Fruit fly (Drosophila melanogaster) whole organism: ENCODE measurements around the gene CG14219.

Experiments
- CG8478 ChIP-seq: fragments of >200 bp; optimal IDR thresholded peaks from 2 replicates; lab custom pipeline; 2018; ENCODE audit warnings: inconsistent platforms
- Dll ChIP-seq: fragments of >200 bp; optimal IDR thresholded peaks from 2 replicates; lab custom pipeline; 2017
- EcR ChIP-seq, 2 experiments: fragments of >200 bp; optimal IDR thresholded peaks; 2 replicates each; lab custom pipeline; 2017; ENCODE audit warnings: missing biosample characterization in 2 of 2, missing genetic modification characterization in 2 of 2, missing genetic modification reagents in 2 of 2
- pan ChIP-seq: fragments of >200 bp; optimal IDR thresholded peaks from 2 replicates; lab custom pipeline; 2017
- psq ChIP-seq: fragments of >200 bp; optimal IDR thresholded peaks from 2 replicates; lab custom pipeline; 2017
- usp ChIP-seq: fragments of >200 bp; optimal IDR thresholded peaks from 2 replicates; lab custom pipeline; 2017; ENCODE audit warnings: missing biosample characterization, missing genetic modification characterization, mixed read lengths

The CG14219 gene

DNA sequence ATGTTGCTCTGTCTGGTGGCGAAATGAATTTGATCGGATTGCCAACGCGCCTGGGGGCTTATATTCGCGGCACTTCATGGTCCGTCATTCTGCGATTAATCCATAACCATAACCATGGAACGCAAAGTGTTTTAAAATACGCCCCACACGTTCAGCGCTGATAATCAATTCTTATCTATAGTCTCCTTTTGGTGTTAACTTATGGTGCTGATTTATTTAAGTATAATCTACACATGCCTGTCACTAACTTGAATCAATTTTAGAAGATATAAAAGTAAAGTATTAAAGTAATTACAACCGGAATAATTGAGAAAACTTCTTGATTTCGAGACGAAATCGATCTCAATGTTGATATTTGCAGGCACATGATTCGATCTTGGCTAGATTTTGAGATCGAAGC, at the start of gene CG14219:
Gene CG14219, minus strand, starts transcription at position 101 of the 400 bp plus-strand sequence.
- TF ChIP-seq CG8478 (lab: Kevin White, UChicago) = no peak
- TF ChIP-seq pan = no peak
- TF ChIP-seq usp (GFP tag; lab: Kevin White, UChicago) = no peak

DNA sequence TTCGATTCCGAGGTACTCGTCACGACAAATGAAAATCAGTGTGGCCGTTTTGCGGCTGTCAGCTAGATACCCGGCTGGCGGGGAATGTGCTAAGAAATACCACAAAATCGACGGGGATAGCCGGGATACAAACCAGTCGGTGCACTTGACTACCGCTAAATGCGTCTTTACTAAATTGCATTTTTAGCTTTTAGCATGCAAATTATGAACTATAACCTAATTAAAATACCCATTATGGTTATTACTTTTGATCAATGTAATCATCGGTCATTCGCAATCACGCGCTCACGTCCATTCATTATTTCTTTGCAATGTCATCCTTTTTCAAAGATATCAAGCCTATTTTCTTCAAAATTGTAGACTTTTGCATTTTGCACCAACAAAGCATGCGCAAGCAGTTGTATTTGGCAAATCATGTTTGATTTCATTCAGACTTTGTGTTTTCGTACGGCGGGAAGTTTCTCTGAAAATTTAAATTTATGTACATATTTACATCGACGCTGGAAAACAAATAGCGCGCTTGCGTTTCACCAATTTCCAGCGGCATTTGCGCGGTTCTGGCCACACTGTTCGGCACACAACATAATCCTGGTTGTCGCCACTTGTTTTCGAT, 48.5 kb upstream of the CG14219 start, which contains the start of gene Rcd-1:
Gene Rcd-1, plus strand, starts transcription at position 440 of the 613 bp plus-strand sequence.
- TF ChIP-seq CG8478 (lab: Kevin White, UChicago) (no peak), EcR (GFP tag; optimal IDR thresholded peaks at IDR 0.05; lab: Kevin White, UChicago) (no peak), pan (no peak), usp (GFP tag; lab: Kevin White, UChicago) (no peak), psq (lab: Kevin White, UChicago) (no peak), Dll (lab: Kevin White, UChicago) (no peak)

DNA sequence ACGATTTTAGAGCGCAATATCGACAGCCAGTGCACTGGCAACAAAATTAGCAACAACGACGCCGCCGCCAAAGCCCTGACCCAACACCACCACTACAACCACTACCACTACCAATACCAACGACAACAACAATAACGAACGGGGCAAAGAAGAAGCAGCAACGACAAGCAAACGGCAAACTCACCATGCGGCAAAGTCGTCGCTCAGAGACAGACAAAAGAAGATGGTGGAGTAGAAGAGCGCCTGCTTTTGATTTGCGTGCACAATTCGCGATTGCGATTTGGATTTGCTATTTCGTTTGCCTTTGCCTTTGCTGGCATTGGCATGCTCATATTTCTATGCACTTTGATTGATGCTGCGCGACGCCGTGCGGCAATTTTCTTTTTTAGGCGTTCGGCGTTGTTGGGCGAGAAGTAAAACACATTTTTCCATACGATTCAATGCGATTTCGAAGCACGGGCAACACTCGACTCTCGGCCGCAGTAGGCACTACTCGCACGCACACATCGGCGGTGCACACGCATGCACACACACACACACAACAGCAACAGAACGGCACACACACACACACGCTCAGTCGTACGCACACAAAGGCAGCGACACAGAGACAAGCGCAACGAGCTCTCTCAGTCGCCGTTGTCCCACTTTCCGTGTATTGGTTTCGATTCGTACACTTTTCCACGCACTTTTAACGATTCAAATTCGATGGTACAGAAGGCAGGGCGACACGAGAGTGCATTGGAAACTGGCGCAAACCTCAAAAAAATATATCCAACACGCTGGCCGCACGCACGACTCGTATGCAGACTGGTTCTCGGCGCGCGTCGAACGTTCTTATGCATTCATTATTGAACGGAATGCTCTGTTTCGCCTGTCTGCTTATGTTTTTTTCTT, 47.7 kb upstream of the CG14219 start:
- no peak for TF ChIP-seq psq (lab: Kevin White, UChicago)
- TF ChIP-seq CG8478 (lab: Kevin White, UChicago) = peak; percentile 73

- TF ChIP-seq CG8478 (lab: Kevin White, UChicago) (no peak), Dll (lab: Kevin White, UChicago) (peak; percentile 8)
Measured at dm6 chrX:19637002-19637420, 47.0 kb upstream of the CG14219 start.

- TF ChIP-seq EcR (GFP tag; optimal IDR thresholded peaks at IDR 0.05; lab: Kevin White, UChicago) = no peak
- no peak for TF ChIP-seq CG8478 (lab: Kevin White, UChicago)
- no peak for TF ChIP-seq usp (GFP tag; lab: Kevin White, UChicago)
- TF ChIP-seq Dll (lab: Kevin White, UChicago) = peak; percentile 81
Measured at dm6 chrX:19631365-19631832, 41.4 kb upstream of the CG14219 start.

DNA sequence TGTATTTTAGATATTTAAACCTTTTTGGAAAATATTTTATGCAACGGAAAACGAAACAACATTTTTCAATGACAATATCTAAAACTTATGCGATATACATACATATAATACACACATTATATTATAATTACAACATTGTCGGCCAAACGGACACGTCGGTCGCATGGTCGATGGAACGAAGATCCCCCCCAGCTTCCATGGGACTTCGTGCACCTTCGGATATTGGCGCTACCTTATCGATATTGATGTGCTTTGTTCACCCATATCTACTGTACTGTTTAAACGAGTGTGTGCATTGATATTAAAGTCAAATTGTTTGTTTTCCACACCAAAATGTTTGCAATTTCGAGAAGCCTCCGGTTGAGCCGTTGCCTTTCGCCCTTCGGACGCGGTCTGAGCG, 35.4 kb upstream of the CG14219 start, which contains the start of gene CG14212:
Gene CG14212, plus strand, starts transcription at position 301 of the 400 bp plus-strand sequence.
- no peak for TF ChIP-seq EcR (GFP tag; optimal IDR thresholded peaks at IDR 0.05; lab: Kevin White, UChicago)
- no peak for TF ChIP-seq psq (lab: Kevin White, UChicago)
- no peak for TF ChIP-seq pan
- TF ChIP-seq Dll (lab: Kevin White, UChicago) = no peak
- no peak for TF ChIP-seq CG8478 (lab: Kevin White, UChicago)
- TF ChIP-seq usp (GFP tag; lab: Kevin White, UChicago) = no peak

dm6 chrX:19622924-19623323, 33.0 kb upstream of the CG14219 start, which contains the start of the genes Naa20A and MKP-4:
Gene Naa20A, minus strand, starts transcription at chrX:19623074.
Gene MKP-4, plus strand, starts transcription at chrX:19623114.
- no peak for TF ChIP-seq usp (GFP tag; lab: Kevin White, UChicago)
- TF ChIP-seq EcR (GFP tag; optimal IDR thresholded peaks at IDR 0.05; lab: Kevin White, UChicago) = no peak
- TF ChIP-seq pan = no peak
- TF ChIP-seq Dll (lab: Kevin White, UChicago) = no peak
- no peak for TF ChIP-seq psq (lab: Kevin White, UChicago)
- no peak for TF ChIP-seq CG8478 (lab: Kevin White, UChicago)

DNA sequence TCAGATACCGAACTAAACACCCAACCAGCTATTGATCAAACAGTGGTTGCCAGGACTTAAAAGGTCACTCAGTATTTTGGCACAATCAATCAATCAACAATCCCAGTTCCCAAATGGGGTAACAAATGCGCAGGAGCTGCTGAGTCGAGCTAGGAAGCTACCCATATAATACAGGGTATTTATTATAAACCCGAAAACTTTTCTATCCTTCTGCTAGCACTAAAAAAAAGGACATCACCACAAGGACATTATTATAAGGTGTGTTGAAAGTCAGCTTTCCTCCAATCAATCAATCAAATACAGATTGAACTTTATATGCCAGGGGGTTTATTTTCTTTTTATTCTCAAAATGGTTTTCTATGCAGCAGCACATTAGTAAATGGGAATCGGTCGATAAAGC, 31.2 kb upstream of the CG14219 start, which contains the start of gene CG14221:
Gene CG14221, minus strand, starts transcription at position 101 of the 400 bp plus-strand sequence.
- TF ChIP-seq EcR (GFP tag; optimal IDR thresholded peaks at IDR 0.05; lab: Kevin White, UChicago) = no peak
- no peak for TF ChIP-seq psq (lab: Kevin White, UChicago)
- no peak for TF ChIP-seq Dll (lab: Kevin White, UChicago)
- TF ChIP-seq usp (GFP tag; lab: Kevin White, UChicago) = no peak
- TF ChIP-seq pan = no peak
- TF ChIP-seq CG8478 (lab: Kevin White, UChicago) = no peak

DNA sequence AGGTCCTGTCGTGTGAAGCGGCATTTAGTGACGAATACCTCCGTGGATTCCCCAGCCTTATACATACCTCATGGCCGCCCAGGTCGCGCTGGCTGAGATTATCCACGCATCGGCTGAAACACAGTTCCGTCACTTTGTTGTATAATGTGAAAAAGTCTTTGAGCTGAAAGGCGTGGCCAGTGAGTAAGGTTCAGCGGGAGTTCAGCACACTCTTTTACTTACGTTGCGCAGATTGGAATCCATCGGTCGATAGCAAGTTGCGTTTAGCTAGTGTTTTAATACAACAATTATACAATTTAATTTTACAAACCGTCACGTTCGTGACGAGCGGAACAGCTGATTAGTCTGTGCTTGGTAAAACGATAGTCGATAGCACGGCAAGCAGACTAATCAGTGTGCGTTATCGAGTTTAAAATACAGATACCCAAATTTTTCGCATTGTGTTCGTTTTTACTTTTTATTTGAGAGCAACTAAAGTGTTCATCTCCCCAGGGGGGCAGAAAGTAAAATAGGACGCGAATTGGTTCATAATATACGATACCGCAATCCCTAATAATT, 28.3 kb upstream of the CG14219 start, which contains the start of the genes Pstk and Tim9b:
Gene Pstk, minus strand, starts transcription at position 355 of the 558 bp plus-strand sequence.
Gene Tim9b, minus strand, starts transcription at position 355 of the 558 bp plus-strand sequence.
- TF ChIP-seq EcR (GFP tag; optimal IDR thresholded peaks at IDR 0.05; lab: Kevin White, UChicago) (no peak), CG8478 (lab: Kevin White, UChicago) (no peak), usp (GFP tag; lab: Kevin White, UChicago) (no peak), pan (no peak), Dll (lab: Kevin White, UChicago) (no peak), psq (lab: Kevin White, UChicago) (no peak)

dm6 chrX:19615990-19616663, 26.2 kb upstream of the CG14219 start, which contains the start of gene CG14210:
Gene CG14210, plus strand, starts transcription at chrX:19616196.
- TF ChIP-seq usp (GFP tag; lab: Kevin White, UChicago) (no peak), pan (no peak), psq (lab: Kevin White, UChicago) (no peak), EcR (GFP tag; optimal IDR thresholded peaks at IDR 0.05; lab: Kevin White, UChicago) (no peak), CG8478 (lab: Kevin White, UChicago) (no peak), Dll (lab: Kevin White, UChicago) (no peak)

dm6 chrX:19613473-19613872, 23.5 kb upstream of the CG14219 start:
- TF ChIP-seq usp (GFP tag; lab: Kevin White, UChicago) (no peak), CG8478 (lab: Kevin White, UChicago) (no peak), psq (lab: Kevin White, UChicago) (no peak), Dll (lab: Kevin White, UChicago) (no peak), pan (no peak), EcR (GFP tag; optimal IDR thresholded peaks at IDR 0.05; lab: Kevin White, UChicago) (no peak)
